Worm (Caenorhabditis elegans) whole organism, young adult: ENCODE data around the gene C03B1.6.

Source experiments
- ZK185.1 ChIP-seq: sonication (generic microtip); optimal IDR thresholded peaks from 2 replicates; lab custom pipeline; 2016; ENCODE audit warnings: mild to moderate bottlenecking, missing genetic modification characterization, missing compliant biosample characterization; ENCODE audit not compliant: poor library complexity, severe bottlenecking
- attf-5 ChIP-seq: fragments of 200-800 bp; sonication (Bioruptor generic); optimal IDR thresholded peaks from 2 replicates; lab custom pipeline; 2018; ENCODE audit warnings: mild to moderate bottlenecking, missing genetic modification characterization, missing compliant biosample characterization
- ceh-40 ChIP-seq: fragments of 200-800 bp; sonication (Bioruptor generic); IDR thresholded peaks from 2 replicates; pipeline ENCODE4 v1.3.6; 2022; ENCODE audit warnings: missing genetic modification characterization, missing compliant biosample characterization
- let-607 ChIP-seq, 2 experiments: fragments of 200-800 bp in 1 of 2; sonication (Bioruptor generic) in 1 of 2; sonication (generic microtip) in 1 of 2; optimal IDR thresholded peaks; 2 replicates each; lab custom pipeline; 2016 to 2018; ENCODE audit warnings: mild to moderate bottlenecking in 2 of 2, missing compliant biosample characterization in 2 of 2, missing genetic modification characterization in 2 of 2, moderate library complexity in 2 of 2, missing genotype in 1 of 2
- mxl-1 ChIP-seq: sonication (generic microtip); optimal IDR thresholded peaks from 2 replicates; lab custom pipeline; 2016; ENCODE audit warnings: missing genetic modification characterization, missing compliant biosample characterization
- nhr-90 ChIP-seq: sonication (generic microtip); optimal IDR thresholded peaks from 2 replicates; lab custom pipeline; 2016; ENCODE audit warnings: missing genotype, mild to moderate bottlenecking, missing genetic modification characterization, missing compliant biosample characterization

DNA sequence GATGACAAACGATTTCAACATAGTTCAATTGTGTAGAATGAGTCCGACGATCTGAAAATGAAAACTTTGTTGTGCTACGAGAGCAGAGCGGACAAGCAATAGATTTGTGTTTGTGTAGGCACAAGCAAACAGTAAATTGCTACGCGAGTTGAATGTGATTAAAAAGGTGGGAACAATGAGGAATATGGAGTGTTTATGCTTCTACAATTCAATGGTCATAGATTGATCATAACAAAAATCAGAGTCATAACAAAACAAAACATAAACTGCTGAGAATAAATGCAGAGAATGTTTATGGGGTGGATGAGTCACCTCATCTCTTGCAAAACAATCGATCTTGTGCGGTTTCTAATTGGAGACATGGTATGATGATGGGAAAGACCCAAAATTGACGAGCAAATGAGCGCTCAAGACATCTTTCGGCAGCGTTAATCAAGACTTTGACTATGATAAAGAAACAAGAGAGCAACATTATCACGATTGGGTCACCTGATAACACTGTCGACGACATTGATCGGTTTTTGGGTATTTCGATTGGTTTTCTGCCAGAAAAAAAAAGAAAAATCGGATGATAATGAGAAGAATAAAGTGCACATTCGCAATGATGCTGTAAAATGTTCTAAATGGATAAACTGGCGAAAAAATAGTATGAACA is 27.6 kb downstream of the C03B1.6 start, which contains the start of gene lmp-1:
- TF ChIP-seq ceh-40 (GFP tag; lab: Robert Waterston, UW): no peak
- no peak for TF ChIP-seq ZK185.1 (tag; lab: Kevin White, UChicago)
- TF ChIP-seq attf-5 (GFP tag; lab: Kevin White, UChicago): no peak
- no peak for TF ChIP-seq mxl-1
- TF ChIP-seq let-607 (tag; optimal IDR thresholded peaks at IDR 0.05; lab: Kevin White, UChicago): no peak
- no peak for TF ChIP-seq nhr-90 (tag; lab: Kevin White, UChicago)
